Worm (Caenorhabditis elegans) whole organism, L4 larva: ENCODE data around the gene F21G4.5.
A peak's percentile ranks its signal among the peaks of the same experiment; 100 is the strongest.

Experiments used
- D1046.2 ChIP-seq: fragments of 200-800 bp; sonication (Bioruptor generic); IDR thresholded peaks from 2 replicates; pipeline ENCODE4 v1.3.6; 2022; ENCODE audit warnings: missing genetic modification characterization, missing compliant biosample characterization
- F26F4.8 ChIP-seq: fragments of 200-800 bp; sonication (Bioruptor generic); conservative IDR thresholded peaks from 2 replicates; pipeline ENCODE4 v1.3.6; 2022; ENCODE audit warnings: missing genetic modification characterization, missing compliant biosample characterization
- F49E8.2 ChIP-seq: sonication (generic microtip); optimal IDR thresholded peaks from 2 replicates; lab custom pipeline; 2016; ENCODE audit warnings: missing compliant biosample characterization, mild to moderate bottlenecking, missing genetic modification characterization, borderline replicate concordance
- T20F7.1 ChIP-seq: fragments of 200-800 bp; sonication (Bioruptor generic); optimal IDR thresholded peaks from 2 replicates; lab custom pipeline; 2018; ENCODE audit warnings: mild to moderate bottlenecking, missing genetic modification characterization, missing compliant biosample characterization
- T26A8.4 ChIP-seq: fragments of 200-800 bp; sonication (Bioruptor generic); IDR thresholded peaks from 2 replicates; pipeline ENCODE4 v1.3.6; 2022; ENCODE audit warnings: missing genetic modification characterization, missing compliant biosample characterization
- Y75B8A.6 ChIP-seq: fragments of 200-800 bp; sonication (Bioruptor generic); IDR thresholded peaks from 2 replicates; pipeline ENCODE4 v1.3.6; 2022; ENCODE audit warnings: missing genetic modification reagents, missing genetic modification characterization, missing compliant biosample characterization
- ZK546.5 ChIP-seq, 2 experiments: sonication (generic microtip); optimal IDR thresholded peaks; 2 replicates each; lab custom pipeline; 2017; ENCODE audit warnings: missing biosample characterization in 2 of 2, missing genetic modification characterization in 2 of 2
- ama-1 ChIP-seq: fragments of 150-350 bp; optimal IDR thresholded peaks from 2 replicates; lab custom pipeline; 2014; ENCODE audit warnings: inconsistent platforms, mixed read lengths
- ceh-62 ChIP-seq: sonication (generic microtip); optimal IDR thresholded peaks from 2 replicates; lab custom pipeline; 2017; ENCODE audit warnings: missing biosample characterization, missing genetic modification characterization
- ceh-82 ChIP-seq: sonication (generic microtip); optimal IDR thresholded peaks from 2 replicates; lab custom pipeline; 2017; ENCODE audit warnings: missing biosample characterization, missing genetic modification characterization
- ces-1 ChIP-seq: fragments of 150-350 bp; sonication (generic microtip); optimal IDR thresholded peaks from 4 replicates; lab custom pipeline; 2014; ENCODE audit warnings: missing biosample characterization, missing genetic modification reagents, missing genetic modification characterization
- daf-12 ChIP-seq: fragments of 150-350 bp; optimal IDR thresholded peaks from 2 replicates; lab custom pipeline; 2014; ENCODE audit warnings: missing biosample characterization, missing genetic modification reagents, missing genetic modification characterization
- daf-16 ChIP-seq, 3 experiments: sonication (generic microtip); optimal IDR thresholded peaks; 2 replicates each; lab custom pipeline; 2016 to 2017; ENCODE audit warnings: missing genetic modification characterization in 3 of 3, missing genetic modification reagents in 3 of 3, mild to moderate bottlenecking in 2 of 3, missing compliant biosample characterization in 2 of 3, missing biosample characterization in 1 of 3, moderate library complexity in 1 of 3
- dmd-6 ChIP-seq: fragments of 200-800 bp; sonication (Bioruptor generic); IDR thresholded peaks from 2 replicates; pipeline ENCODE4 v1.3.6; 2022; ENCODE audit warnings: missing genetic modification reagents, missing genetic modification characterization, missing compliant biosample characterization
- dmd-8 ChIP-seq: fragments of 200-800 bp; sonication (Bioruptor generic); IDR thresholded peaks from 2 replicates; pipeline ENCODE4 v1.3.6; 2022; ENCODE audit warnings: missing genetic modification characterization, missing compliant biosample characterization
- dmd-9 ChIP-seq: fragments of 200-800 bp; sonication (Bioruptor generic); IDR thresholded peaks from 2 replicates; pipeline ENCODE4 v1.3.6; 2022; ENCODE audit warnings: missing genetic modification reagents, missing genetic modification characterization, missing compliant biosample characterization
- dpl-1 ChIP-seq: fragments of 150-350 bp; optimal IDR thresholded peaks from 2 replicates; lab custom pipeline; 2014; ENCODE audit warnings: missing biosample characterization, missing genetic modification reagents, missing genetic modification characterization
- duxl-1 ChIP-seq: sonication (generic microtip); optimal IDR thresholded peaks from 2 replicates; lab custom pipeline; 2016; ENCODE audit warnings: mild to moderate bottlenecking, missing genetic modification characterization, moderate library complexity, missing compliant biosample characterization; ENCODE audit not compliant: poor library complexity
- dve-1 ChIP-seq: sonication (generic microtip); optimal IDR thresholded peaks from 2 replicates; lab custom pipeline; 2017; ENCODE audit warnings: antibody characterized with exemption, mild to moderate bottlenecking, missing genetic modification characterization, missing compliant biosample characterization; ENCODE audit not compliant: insufficient read depth
- egl-27 ChIP-seq: sonication (generic microtip); optimal IDR thresholded peaks from 3 replicates; lab custom pipeline; 2017; ENCODE audit warnings: missing biosample characterization, missing genetic modification reagents, missing genetic modification characterization
- fkh-10 ChIP-seq: fragments of 150-350 bp; optimal IDR thresholded peaks from 2 replicates; lab custom pipeline; 2014; ENCODE audit warnings: missing biosample characterization, missing genetic modification reagents, missing genetic modification characterization
- gei-8 ChIP-seq: fragments of 200-800 bp; sonication (Bioruptor generic); optimal IDR thresholded peaks from 2 replicates; lab custom pipeline; 2018; ENCODE audit warnings: mild to moderate bottlenecking, missing genetic modification characterization, missing compliant biosample characterization
- hif-1 ChIP-seq, 2 experiments: sonication (generic microtip); optimal IDR thresholded peaks; 2 replicates each; lab custom pipeline; 2016 to 2017; ENCODE audit warnings: missing compliant biosample characterization in 2 of 2, missing genetic modification characterization in 2 of 2, missing genetic modification reagents in 2 of 2, missing genotype in 2 of 2, mild to moderate bottlenecking in 1 of 2
- hlh-30 ChIP-seq: sonication (generic microtip); optimal IDR thresholded peaks from 2 replicates; lab custom pipeline; 2017; ENCODE audit warnings: antibody characterized with exemption, mild to moderate bottlenecking, missing genetic modification characterization, missing compliant biosample characterization; ENCODE audit not compliant: insufficient read depth
- lin-13 ChIP-seq: fragments of 150-350 bp; optimal IDR thresholded peaks from 2 replicates; lab custom pipeline; 2014; ENCODE audit warnings: missing biosample characterization, missing genetic modification reagents, missing genetic modification characterization
- lin-39 ChIP-seq: fragments of 150-350 bp; optimal IDR thresholded peaks from 2 replicates; lab custom pipeline; 2014; ENCODE audit warnings: missing biosample characterization, missing genetic modification reagents, missing genetic modification characterization
- lsy-2 ChIP-seq, 2 experiments: fragments of 150-350 bp in 1 of 2; sonication (generic microtip) in 1 of 2; optimal IDR thresholded peaks; 2 replicates each; lab custom pipeline; 2014 to 2017; ENCODE audit warnings: missing biosample characterization in 2 of 2, missing genetic modification characterization in 2 of 2
- mdl-1 ChIP-seq, 2 experiments: fragments of 150-350 bp in 1 of 2; sonication (generic microtip) in 1 of 2; optimal IDR thresholded peaks; 2 replicates each; lab custom pipeline; 2014 to 2017; ENCODE audit warnings: missing biosample characterization in 2 of 2, missing genetic modification characterization in 2 of 2
- mxl-2 ChIP-seq: fragments of 200-800 bp; sonication (Bioruptor generic); conservative IDR thresholded peaks from 2 replicates; pipeline ENCODE4 v1.3.6; 2022; ENCODE audit warnings: missing genetic modification reagents, missing genetic modification characterization, missing compliant biosample characterization
- nhr-10 ChIP-seq: fragments of 150-350 bp; optimal IDR thresholded peaks from 2 replicates; lab custom pipeline; 2014; ENCODE audit warnings: missing biosample characterization, missing genetic modification characterization
- nhr-111 ChIP-seq: fragments of 200-800 bp; sonication (Bioruptor generic); optimal IDR thresholded peaks from 2 replicates; lab custom pipeline; 2018; ENCODE audit warnings: mild to moderate bottlenecking, missing genetic modification characterization, missing compliant biosample characterization
- nhr-237 ChIP-seq: sonication (generic microtip); optimal IDR thresholded peaks from 2 replicates; lab custom pipeline; 2017; ENCODE audit warnings: missing biosample characterization, missing genetic modification characterization
- nhr-25 ChIP-seq: sonication (generic microtip); optimal IDR thresholded peaks from 2 replicates; lab custom pipeline; 2017; ENCODE audit warnings: missing genetic modification characterization, mild to moderate bottlenecking, missing compliant biosample characterization, antibody characterized with exemption, moderate library complexity, borderline replicate concordance; ENCODE audit not compliant: insufficient read depth
- nhr-28 ChIP-seq: fragments of 150-350 bp; optimal IDR thresholded peaks from 2 replicates; lab custom pipeline; 2014; ENCODE audit warnings: missing biosample characterization, missing genetic modification characterization
- nhr-41 ChIP-seq: fragments of 200-800 bp; sonication (Bioruptor generic); IDR thresholded peaks from 2 replicates; pipeline ENCODE4 v1.3.6; 2022; ENCODE audit warnings: missing genetic modification reagents, missing genetic modification characterization, missing compliant biosample characterization
- nhr-42 ChIP-seq: fragments of 200-800 bp; sonication (Bioruptor generic); IDR thresholded peaks from 2 replicates; pipeline ENCODE4 v1.3.6; 2022; ENCODE audit warnings: missing genetic modification characterization, missing compliant biosample characterization
- nhr-76 ChIP-seq: fragments of 150-350 bp; optimal IDR thresholded peaks from 2 replicates; lab custom pipeline; 2014; ENCODE audit warnings: missing biosample characterization, missing genetic modification characterization
- nhr-77 ChIP-seq: fragments of 150-350 bp; optimal IDR thresholded peaks from 2 replicates; lab custom pipeline; 2014; ENCODE audit warnings: missing biosample characterization, missing genetic modification characterization
- pha-4 ChIP-seq, 2 experiments: fragments of 150-350 bp in 1 of 2; fragments of 200-800 bp in 1 of 2; sonication (Bioruptor generic) in 1 of 2; IDR thresholded peaks in 1 of 2; optimal IDR thresholded peaks in 1 of 2; 2 replicates each; pipeline versions ENCODE4 v1.3.6 to Lab custom; 2014 to 2022; ENCODE audit warnings: missing genetic modification characterization in 2 of 2, missing genetic modification reagents in 2 of 2, missing biosample characterization in 1 of 2, missing compliant biosample characterization in 1 of 2
- pqm-1 ChIP-seq: sonication (generic microtip); optimal IDR thresholded peaks from 2 replicates; lab custom pipeline; 2017; ENCODE audit warnings: missing biosample characterization, missing genetic modification characterization
- rbr-2 ChIP-seq: sonication (generic microtip); optimal IDR thresholded peaks from 2 replicates; lab custom pipeline; 2016; ENCODE audit warnings: missing genotype, missing genetic modification characterization, missing compliant biosample characterization
- sdz-12 ChIP-seq: fragments of 200-800 bp; sonication (Bioruptor generic); optimal IDR thresholded peaks from 2 replicates; lab custom pipeline; 2018; ENCODE audit warnings: mild to moderate bottlenecking, missing genetic modification characterization, missing compliant biosample characterization
- snpc-1.2 ChIP-seq: fragments of 200-800 bp; sonication (Bioruptor generic); IDR thresholded peaks from 2 replicates; pipeline ENCODE4 v1.3.6; 2022; ENCODE audit warnings: missing genetic modification reagents, missing genetic modification characterization, missing compliant biosample characterization
- tra-1 ChIP-seq: fragments of 200-800 bp; sonication (Bioruptor generic); IDR thresholded peaks from 2 replicates; pipeline ENCODE4 v1.3.6; 2022; ENCODE audit warnings: missing genetic modification reagents, missing genetic modification characterization, missing compliant biosample characterization
- unc-130 ChIP-seq: sonication (generic microtip); optimal IDR thresholded peaks from 2 replicates; lab custom pipeline; 2016; ENCODE audit warnings: missing genetic modification reagents, missing genetic modification characterization, missing compliant biosample characterization
- unc-62 ChIP-seq, 3 experiments: fragments of 150-350 bp in 1 of 3; sonication (generic microtip); optimal IDR thresholded peaks in 2 of 3; peaks in 1 of 3; 1 replicate in 1 of 3; 2 replicates in 2 of 3; lab custom pipeline; 2014 to 2017; ENCODE audit warnings: missing biosample characterization in 3 of 3, missing genetic modification characterization in 3 of 3, missing genetic modification reagents in 3 of 3, missing genotype in 1 of 3
- zfp-2 ChIP-seq: sonication (generic microtip); optimal IDR thresholded peaks from 2 replicates; lab custom pipeline; 2016; ENCODE audit warnings: mild to moderate bottlenecking, missing genetic modification characterization, missing compliant biosample characterization
- ztf-7 ChIP-seq: fragments of 150-350 bp; optimal IDR thresholded peaks from 2 replicates; lab custom pipeline; 2014; ENCODE audit warnings: missing biosample characterization, missing genetic modification characterization

The F21G4.5 gene

DNA sequence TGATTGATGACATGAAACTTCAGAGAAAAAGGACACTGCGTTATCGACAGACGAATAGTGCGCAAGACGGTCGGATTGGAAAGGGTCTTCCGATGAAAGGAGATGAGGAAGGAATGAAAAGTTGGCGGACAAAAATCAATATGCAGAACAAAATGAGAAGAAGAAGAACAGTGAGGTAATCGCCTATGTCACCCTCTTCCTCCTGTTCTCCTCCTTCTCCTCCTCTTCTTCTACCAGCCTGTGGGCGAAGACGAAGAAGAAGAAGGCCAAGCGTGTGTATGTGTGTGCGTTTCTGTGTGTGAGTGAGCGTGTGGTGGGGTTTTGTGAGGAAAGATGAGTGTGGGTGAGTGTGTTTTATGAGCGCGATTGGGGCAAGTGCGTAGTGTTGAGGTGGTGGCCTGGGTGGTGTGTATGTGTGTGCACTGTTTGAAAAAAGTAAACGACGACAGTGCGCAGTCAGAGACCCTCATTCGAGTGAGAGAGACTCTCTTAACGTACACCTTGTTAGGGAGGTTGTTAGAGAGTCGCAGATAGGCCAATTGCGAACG, 26.4 kb downstream of the F21G4.5 start, which contains the start of gene tsp-21 (continued):
- TF ChIP-seq nhr-28 (tag; lab: Kevin White, UChicago): peak; percentile 83
- TF ChIP-seq nhr-237 (tag; lab: Kevin White, UChicago): peak; percentile 27
- TF ChIP-seq pqm-1: peak; percentile 36
- no peak for TF ChIP-seq daf-12
- TF ChIP-seq daf-16 (GFP tag; optimal IDR thresholded peaks at IDR 0.05; lab: Kevin White, UChicago): no peak
- TF ChIP-seq daf-16 (tag; optimal IDR thresholded peaks at IDR 0.05; lab: Kevin White, UChicago): peak; percentile 87
- TF ChIP-seq F26F4.8 (GFP tag; lab: Robert Waterston, UW): no peak
- no peak for TF ChIP-seq fkh-10 (GFP tag; lab: Kevin White, UChicago)
- peak; percentile 95 for TF ChIP-seq dve-1 (tag; lab: Kevin White, UChicago)
- peak; percentile 74 for TF ChIP-seq lin-13 (GFP tag; lab: Kevin White, UChicago)
- no peak for TF ChIP-seq Y75B8A.6 (GFP tag; lab: Robert Waterston, UW)
- TF ChIP-seq nhr-41 (GFP tag; lab: Robert Waterston, UW): 0 out of 2 replicates have a peak, but pooled peaks have one; percentile 38
- TF ChIP-seq zfp-2 (tag; lab: Kevin White, UChicago): no peak
- no peak for TF ChIP-seq dmd-8 (GFP tag; lab: Robert Waterston, UW)
- TF ChIP-seq ceh-62 (tag; lab: Kevin White, UChicago): no peak
- peak in 1 of 2 experiments; percentile 68 for TF ChIP-seq hif-1 (tag; optimal IDR thresholded peaks at IDR 0.05; lab: Kevin White, UChicago)
- TF ChIP-seq unc-130 (GFP tag; lab: Kevin White, UChicago): no peak
- no peak for TF ChIP-seq dmd-9 (GFP tag; lab: Robert Waterston, UW)
- no peak for TF ChIP-seq ZK546.5 (tag; optimal IDR thresholded peaks at IDR 0.05; lab: Kevin White, UChicago)
- TF ChIP-seq duxl-1 (tag; lab: Kevin White, UChicago): peak; percentile 34
- peak; percentile 73 for TF ChIP-seq ama-1
- peak; percentile 79 for TF ChIP-seq rbr-2 (tag; lab: Kevin White, UChicago)
- TF ChIP-seq D1046.2 (GFP tag; lab: Robert Waterston, UW): no peak
- peak; percentile 47 for TF ChIP-seq dpl-1
- no peak for TF ChIP-seq egl-27
- TF ChIP-seq T20F7.1: no peak
- no peak for TF ChIP-seq gei-8 (GFP tag; lab: Kevin White, UChicago)
- no peak for TF ChIP-seq ceh-82
- TF ChIP-seq tra-1 (GFP tag; lab: Robert Waterston, UW): no peak
- no peak for TF ChIP-seq snpc-1.2 (GFP tag; lab: Robert Waterston, UW)
- peak; percentile 77 for TF ChIP-seq hlh-30 (tag; lab: Kevin White, UChicago)
- no peak for TF ChIP-seq ces-1 (GFP tag; lab: Kevin White, UChicago)
- TF ChIP-seq pha-4 (GFP tag; IDR thresholded peaks at IDR 0.05; lab: Robert Waterston, UW): no peak; the same call in 1 of the 2 replicates
- peak; percentile 53 for TF ChIP-seq pha-4 (tag; optimal IDR thresholded peaks at IDR 0.05; lab: Kevin White, UChicago)
- no peak for TF ChIP-seq nhr-76 (tag; lab: Kevin White, UChicago)
- TF ChIP-seq dmd-6 (GFP tag; lab: Robert Waterston, UW): peak; percentile 50
- peak; percentile 91 for TF ChIP-seq nhr-77 (tag; lab: Kevin White, UChicago)
- TF ChIP-seq mxl-2: no peak
- TF ChIP-seq lsy-2 (tag; optimal IDR thresholded peaks at IDR 0.05; lab: Kevin White, UChicago): peak; percentile 77 to 78
- no peak for TF ChIP-seq F49E8.2
- TF ChIP-seq sdz-12 (GFP tag; lab: Kevin White, UChicago): no peak
- peak; percentile 28 to 79 for TF ChIP-seq mdl-1 (tag; optimal IDR thresholded peaks at IDR 0.05; lab: Kevin White, UChicago)
- TF ChIP-seq nhr-10 (tag; lab: Kevin White, UChicago): peak; percentile 54
- peak in 1 of 2 experiments; percentile 100 for TF ChIP-seq unc-62 (GFP tag; optimal IDR thresholded peaks at IDR 0.05 in 1 of 2; lab: Kevin White, UChicago)
- no peak for TF ChIP-seq unc-62 (tag; optimal IDR thresholded peaks at IDR 0.05; lab: Kevin White, UChicago)
- peak; percentile 32 for TF ChIP-seq ztf-7 (tag; lab: Kevin White, UChicago)
- TF ChIP-seq T26A8.4: peak; percentile 61
- TF ChIP-seq nhr-42 (GFP tag; lab: Robert Waterston, UW): 0 out of 2 replicates have a peak, but pooled peaks have one; percentile 43
- no peak for TF ChIP-seq lin-39 (tag; lab: Kevin White, UChicago)
- no peak for TF ChIP-seq nhr-111 (GFP tag; lab: Kevin White, UChicago)
- peak; percentile 86 for TF ChIP-seq nhr-25
